Fruit fly (Drosophila melanogaster): ENCODE measurements around the gene CG32727.

Gene CG32727

dm6 chrX:7418294-7418693 lies 11.3 kb downstream of the CG32727 start, which contains the start of gene rumpel:
TSS of gene rumpel (plus strand) at chrX:7418594.
- no peak for TF ChIP-seq tai (GFP tag; optimal IDR thresholded peaks at IDR 0.05)
- TF ChIP-seq Sp1 (GFP tag; optimal IDR thresholded peaks at IDR 0.05) = no peak
- TF ChIP-seq GATAd (GFP tag; optimal IDR thresholded peaks at IDR 0.05) = no peak
- no peak for TF ChIP-seq br (GFP tag; optimal IDR thresholded peaks at IDR 0.05)
- no peak for TF ChIP-seq Rel (GFP tag; optimal IDR thresholded peaks at IDR 0.05)
- no peak for TF ChIP-seq Rel (tag; optimal IDR thresholded peaks at IDR 0.05)
- TF ChIP-seq HLH106 (tag; optimal IDR thresholded peaks at IDR 0.05) = no peak
- no peak for TF ChIP-seq Myc (optimal IDR thresholded peaks at IDR 0.05)
- no peak for TF ChIP-seq CG32264 (GFP tag; optimal IDR thresholded peaks at IDR 0.05)
- TF ChIP-seq Abd-B (GFP tag; optimal IDR thresholded peaks at IDR 0.05) = no peak
- no peak for TF ChIP-seq N (GFP tag; optimal IDR thresholded peaks at IDR 0.05)
- no peak for TF ChIP-seq Mio (GFP tag; optimal IDR thresholded peaks at IDR 0.05)

dm6 chrX:7422577-7422976 lies 15.6 kb downstream of the CG32727 start:
- TF ChIP-seq brk (GFP tag; optimal IDR thresholded peaks at IDR 0.05) (no peak), ey (GFP tag; optimal IDR thresholded peaks at IDR 0.05) (no peak), CG9705 (GFP tag; optimal IDR thresholded peaks at IDR 0.05) (no peak)

DNA sequence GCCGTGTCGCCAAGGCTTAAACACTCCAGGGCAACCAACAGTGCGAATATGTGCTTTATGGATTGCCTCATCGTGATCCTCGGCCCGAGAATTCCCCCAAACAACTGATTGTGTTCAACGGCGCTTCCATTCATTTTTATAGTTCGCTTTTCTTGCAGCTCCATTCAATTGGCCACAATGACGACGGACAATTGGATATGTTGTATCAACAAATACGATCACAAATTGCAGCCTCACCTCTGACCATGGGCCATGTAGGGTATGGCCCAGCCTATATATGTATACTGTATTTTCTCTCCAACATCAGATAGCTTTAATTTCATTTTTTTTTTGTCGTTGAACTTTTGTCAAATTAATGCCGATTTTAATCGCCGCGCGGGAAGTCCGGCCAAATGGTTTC lies 17.7 kb downstream of the CG32727 start, which contains the start of gene CG15036:
CG15036 (minus strand) TSS at position 101 of the 400 bp plus-strand sequence.
- no peak for TF ChIP-seq dmrt93B (GFP tag; optimal IDR thresholded peaks at IDR 0.05)
- TF ChIP-seq CG9705 (GFP tag; optimal IDR thresholded peaks at IDR 0.05) = no peak
- TF ChIP-seq HLH106 (tag; optimal IDR thresholded peaks at IDR 0.05) = no peak
- TF ChIP-seq h (GFP tag; optimal IDR thresholded peaks at IDR 0.05) = no peak
- no peak for TF ChIP-seq GATAd (GFP tag; optimal IDR thresholded peaks at IDR 0.05)
- TF ChIP-seq Myc (optimal IDR thresholded peaks at IDR 0.05) = no peak
- no peak for TF ChIP-seq Sp1 (GFP tag; optimal IDR thresholded peaks at IDR 0.05)
- TF ChIP-seq N (GFP tag; optimal IDR thresholded peaks at IDR 0.05) = no peak
- TF ChIP-seq sage (GFP tag; optimal IDR thresholded peaks at IDR 0.05) = no peak

- TF ChIP-seq jim (GFP tag; optimal IDR thresholded peaks at IDR 0.05) = no peak
- TF ChIP-seq dl (GFP tag; optimal IDR thresholded peaks at IDR 0.05; ENCODE audit: insufficient read depth in 1 of 2, partially characterized antibody in 2 of 2) = no peak
- no peak for TF ChIP-seq ey (GFP tag; optimal IDR thresholded peaks at IDR 0.05)
- TF ChIP-seq OdsH (GFP tag; optimal IDR thresholded peaks at IDR 0.05) = no peak
- TF ChIP-seq Dif (GFP tag; optimal IDR thresholded peaks at IDR 0.05; ENCODE audit: partially characterized antibody) = no peak
- TF ChIP-seq woc (GFP tag; optimal IDR thresholded peaks at IDR 0.05) = no peak
- TF ChIP-seq N (GFP tag; optimal IDR thresholded peaks at IDR 0.05) = no peak
- no peak for TF ChIP-seq pan (optimal IDR thresholded peaks at IDR 0.05)
- TF ChIP-seq fru (GFP tag; optimal IDR thresholded peaks at IDR 0.05) = no peak
- no peak for TF ChIP-seq psq (GFP tag; optimal IDR thresholded peaks at IDR 0.05)
- no peak for TF ChIP-seq lola (GFP tag; optimal IDR thresholded peaks at IDR 0.05)
- no peak for TF ChIP-seq tai (GFP tag; optimal IDR thresholded peaks at IDR 0.05)
- TF ChIP-seq CG32264 (GFP tag; optimal IDR thresholded peaks at IDR 0.05) = no peak
- TF ChIP-seq Hr78 (GFP tag; optimal IDR thresholded peaks at IDR 0.05) = no peak
- no peak for TF ChIP-seq brk (GFP tag; optimal IDR thresholded peaks at IDR 0.05)
- TF ChIP-seq sage (GFP tag; optimal IDR thresholded peaks at IDR 0.05) = no peak
These were observed 18.6 kb downstream of the CG32727 start, which contains the start of gene CG32726 for dm6 chrX:7425643-7426042. TSS of gene CG32726 (minus strand) at chrX:7425743.

dm6 chrX:7432393-7432792 lies 25.4 kb downstream of the CG32727 start:
- TF ChIP-seq dl (GFP tag; optimal IDR thresholded peaks at IDR 0.05; ENCODE audit: insufficient read depth in 1 of 2, partially characterized antibody in 2 of 2) (no peak), woc (GFP tag; optimal IDR thresholded peaks at IDR 0.05) (no peak)

DNA sequence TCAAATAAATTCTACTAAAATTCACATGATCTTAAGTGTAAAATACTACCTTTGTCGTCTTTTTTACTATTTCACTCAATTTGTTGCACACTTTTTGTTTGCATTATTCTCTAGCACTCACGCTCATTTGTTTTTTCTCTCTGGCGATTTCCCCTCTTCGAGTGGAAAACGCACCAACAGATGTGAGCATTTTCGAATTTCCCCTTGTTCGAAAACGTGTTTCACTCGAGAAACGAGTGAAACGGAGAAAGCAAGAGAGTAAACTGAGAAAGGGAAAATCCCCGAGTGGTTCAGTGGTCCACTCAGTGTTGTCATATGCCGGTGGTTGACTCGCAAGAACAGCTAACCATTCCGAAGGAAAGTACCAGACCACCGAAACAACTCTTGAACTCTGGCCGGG lies 38.0 kb downstream of the CG32727 start:
- no peak for TF ChIP-seq Dfd (GFP tag; optimal IDR thresholded peaks at IDR 0.05)

DNA sequence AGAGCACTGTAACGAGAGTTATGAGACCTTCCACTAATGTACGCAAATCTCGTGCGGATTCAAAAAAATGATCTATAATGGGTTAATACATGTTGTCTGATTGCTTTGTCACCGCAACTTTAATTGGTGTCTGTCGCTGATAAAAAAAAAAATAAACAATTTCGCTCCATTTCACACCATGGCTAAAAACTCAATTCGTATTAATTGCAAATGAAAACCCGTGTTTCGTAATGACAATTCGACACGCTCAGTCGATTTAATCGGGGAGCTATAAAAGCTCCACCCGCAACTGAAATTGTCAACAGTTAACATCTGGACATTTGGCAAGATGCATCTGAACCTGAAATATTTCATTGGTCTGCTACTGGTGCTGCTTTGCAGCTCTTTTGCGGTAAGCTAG lies 44.9 kb downstream of the CG32727 start, which contains the start of gene CG11368:
CG11368 (plus strand) TSS at position 301 of the 400 bp plus-strand sequence.
- no peak for TF ChIP-seq ey (GFP tag; optimal IDR thresholded peaks at IDR 0.05)
- no peak for TF ChIP-seq Dif (GFP tag; optimal IDR thresholded peaks at IDR 0.05; ENCODE audit: partially characterized antibody)
- TF ChIP-seq Mio (GFP tag; optimal IDR thresholded peaks at IDR 0.05) = no peak
- TF ChIP-seq Dfd (GFP tag; optimal IDR thresholded peaks at IDR 0.05) = no peak
- TF ChIP-seq pan (optimal IDR thresholded peaks at IDR 0.05) = no peak
- TF ChIP-seq tai (GFP tag; optimal IDR thresholded peaks at IDR 0.05) = no peak
- no peak for TF ChIP-seq Sp1 (GFP tag; optimal IDR thresholded peaks at IDR 0.05)
- no peak for TF ChIP-seq Hr78 (GFP tag; optimal IDR thresholded peaks at IDR 0.05)
- TF ChIP-seq jim (GFP tag; optimal IDR thresholded peaks at IDR 0.05) = no peak
